Worm (Caenorhabditis elegans) whole organism, midembryonic: ENCODE results near the gene rpn-2.

ENCODE experiments used
- cog-1 ChIP-seq: sonication (generic microtip); optimal IDR thresholded peaks from 2 replicates; lab custom pipeline; 2016; ENCODE audit warnings: missing genetic modification characterization, missing compliant biosample characterization
- med-1 ChIP-seq: sonication (generic microtip); optimal IDR thresholded peaks from 2 replicates; lab custom pipeline; 2017; ENCODE audit warnings: missing genetic modification characterization, mild to moderate bottlenecking, missing compliant biosample characterization, antibody characterized with exemption, missing genetic modification reagents; ENCODE audit not compliant: insufficient read depth
- ref-1 ChIP-seq: fragments of 200-800 bp; sonication (Bioruptor generic); conservative IDR thresholded peaks from 2 replicates; pipeline ENCODE4 v1.3.6; 2022; ENCODE audit warnings: missing genetic modification reagents, missing genetic modification characterization, missing compliant biosample characterization
- ztf-23 ChIP-seq: fragments of 200-800 bp; sonication (Bioruptor generic); IDR thresholded peaks from 2 replicates; pipeline ENCODE4 v1.3.6; 2022; ENCODE audit warnings: missing genetic modification reagents, missing genetic modification characterization, missing compliant biosample characterization
- ztf-29 ChIP-seq: fragments of 200-800 bp; sonication (Bioruptor generic); IDR thresholded peaks from 2 replicates; pipeline ENCODE4 v1.3.6; 2022; ENCODE audit warnings: missing genetic modification reagents, missing genetic modification characterization, missing compliant biosample characterization

DNA sequence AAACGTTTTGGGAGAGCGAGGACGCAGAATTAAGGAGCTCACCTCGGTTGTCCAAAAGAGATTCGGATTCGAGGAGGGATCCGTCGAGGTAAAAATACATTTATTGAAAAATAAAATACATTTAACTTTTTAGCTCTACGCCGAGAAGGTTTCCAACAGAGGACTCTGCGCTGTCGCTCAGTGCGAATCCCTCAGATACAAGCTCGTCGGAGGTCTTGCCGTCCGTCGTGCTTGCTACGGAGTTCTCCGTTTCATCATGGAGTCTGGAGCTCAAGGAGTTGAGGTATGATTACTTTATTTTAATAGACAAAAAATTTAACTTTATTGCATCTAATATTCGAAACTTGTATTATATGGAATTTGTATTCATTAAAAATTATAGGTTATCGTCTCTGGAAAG lies 8.1 kb downstream of the rpn-2 start:
- TF ChIP-seq ztf-23 (GFP tag; lab: Robert Waterston, UW) (no peak), ztf-29 (no peak), ref-1 (GFP tag; lab: Robert Waterston, UW) (no peak), med-1 (GFP tag; lab: Kevin White, UChicago) (no peak), cog-1 (tag; lab: Kevin White, UChicago) (no peak)
